Fruit fly (Drosophila melanogaster) whole organism, embryonic: Measurements from ENCODE around the gene ninaC.

Experiments used
- CG10267 ChIP-seq: fragments of 200-800 bp; sonication (Bioruptor generic); optimal IDR thresholded peaks from 2 replicates; lab custom pipeline; 2018; ENCODE audit warnings: missing biosample characterization, mild to moderate bottlenecking, missing genetic modification characterization, moderate library complexity
- CG11247 ChIP-seq: fragments of 200-800 bp; sonication (Bioruptor generic); IDR thresholded peaks from 2 replicates; pipeline ENCODE4 v1.3.6; 2022; ENCODE audit warnings: missing biosample characterization, missing genetic modification characterization
- CG12391 ChIP-seq: fragments of 200-800 bp; sonication (Bioruptor generic); optimal IDR thresholded peaks from 3 replicates; lab custom pipeline; 2018; ENCODE audit warnings: missing biosample characterization, mild to moderate bottlenecking, missing genetic modification characterization, moderate library complexity
- CG14014 ChIP-seq: fragments of 200-800 bp; sonication (Bioruptor generic); IDR thresholded peaks from 2 replicates; pipeline ENCODE4 v1.3.6; 2022; ENCODE audit warnings: missing biosample characterization, missing genetic modification characterization
- CG15269 ChIP-seq: fragments of 200-800 bp; sonication (Bioruptor generic); optimal IDR thresholded peaks from 2 replicates; lab custom pipeline; 2018; ENCODE audit warnings: missing biosample characterization, mild to moderate bottlenecking, missing genetic modification characterization, moderate library complexity
- CG17328 ChIP-seq: fragments of 200-800 bp; sonication (Bioruptor generic); IDR thresholded peaks from 2 replicates; pipeline ENCODE4 v1.3.6; 2022; ENCODE audit warnings: missing biosample characterization, missing genetic modification characterization
- CG1832 ChIP-seq: fragments of 200-800 bp; sonication (Bioruptor generic); optimal IDR thresholded peaks from 2 replicates; lab custom pipeline; 2017; ENCODE audit warnings: missing biosample characterization, mild to moderate bottlenecking, missing genetic modification characterization, inconsistent platforms
- CG2202 ChIP-seq: fragments of 200-800 bp; sonication (Bioruptor generic); optimal IDR thresholded peaks from 2 replicates; lab custom pipeline; 2018; ENCODE audit warnings: missing biosample characterization, mild to moderate bottlenecking, missing genetic modification characterization
- CG2678 ChIP-seq: fragments of 200-800 bp; sonication (Bioruptor generic); optimal IDR thresholded peaks from 3 replicates; lab custom pipeline; 2019; ENCODE audit warnings: missing biosample characterization, mild to moderate bottlenecking, missing genetic modification characterization, moderate library complexity
- CG31365 ChIP-seq: fragments of 200-800 bp; sonication (Bioruptor generic); optimal IDR thresholded peaks from 2 replicates; lab custom pipeline; 2018; ENCODE audit warnings: missing biosample characterization, mild to moderate bottlenecking, missing genetic modification characterization
- CG32532 ChIP-seq: fragments of 200-800 bp; sonication (Bioruptor generic); IDR thresholded peaks from 2 replicates; pipeline ENCODE4 v1.3.6; 2022; ENCODE audit warnings: missing biosample characterization, missing genetic modification characterization
- CG4424 ChIP-seq: fragments of 200-800 bp; sonication (Bioruptor generic); optimal IDR thresholded peaks from 3 replicates; lab custom pipeline; 2016; ENCODE audit warnings: missing biosample characterization, missing genetic modification characterization
- CG4730 ChIP-seq: fragments of 200-800 bp; sonication (Bioruptor generic); IDR thresholded peaks from 2 replicates; pipeline ENCODE4 v1.3.6; 2022; ENCODE audit warnings: missing biosample characterization, missing genetic modification characterization
- CG5953 ChIP-seq: fragments of 200-800 bp; sonication (Bioruptor generic); IDR thresholded peaks from 2 replicates; pipeline ENCODE4 v1.3.6; 2022; ENCODE audit warnings: missing biosample characterization, missing genetic modification characterization
- CG7357 ChIP-seq: fragments of 200-800 bp; sonication (Bioruptor generic); IDR thresholded peaks from 3 replicates; pipeline ENCODE4 v1.3.6; 2022; ENCODE audit warnings: missing biosample characterization, missing genetic modification characterization
- CG7745 ChIP-seq: fragments of 200-800 bp; sonication (Bioruptor generic); optimal IDR thresholded peaks from 2 replicates; lab custom pipeline; 2018; ENCODE audit warnings: missing biosample characterization, mild to moderate bottlenecking, missing genetic modification characterization, moderate library complexity
- CG8290 ChIP-seq, 3 experiments: fragments of 200-800 bp; sonication (Bioruptor generic); optimal IDR thresholded peaks; 2 replicates each; lab custom pipeline; 2016 to 2019; ENCODE audit warnings: missing biosample characterization in 3 of 3, missing genetic modification characterization in 3 of 3, mild to moderate bottlenecking in 2 of 3, moderate library complexity in 1 of 3
- CG9932 ChIP-seq: fragments of 200-800 bp; sonication (Bioruptor generic); IDR thresholded peaks from 2 replicates; pipeline ENCODE4 v1.3.6; 2022; ENCODE audit warnings: missing biosample characterization, missing genetic modification characterization
- D19A ChIP-seq: fragments of 200-800 bp; optimal IDR thresholded peaks from 3 replicates; lab custom pipeline; 2019; ENCODE audit warnings: missing biosample characterization, mild to moderate bottlenecking, missing genetic modification characterization, moderate library complexity
- Dek ChIP-seq: fragments of 200-800 bp; sonication (Bioruptor generic); optimal IDR thresholded peaks from 3 replicates; lab custom pipeline; 2019; ENCODE audit warnings: missing biosample characterization, mild to moderate bottlenecking, missing genetic modification characterization, moderate library complexity
- Doc3 ChIP-seq: fragments of 200-800 bp; sonication (Bioruptor generic); IDR thresholded peaks from 3 replicates; pipeline ENCODE4 v1.3.6; 2022; ENCODE audit warnings: missing biosample characterization, missing genetic modification characterization; ENCODE audit not compliant: partially characterized antibody
- Drgx ChIP-seq: fragments of 200-800 bp; sonication (Bioruptor generic); IDR thresholded peaks from 2 replicates; pipeline ENCODE4 v1.3.6; 2022; ENCODE audit warnings: missing biosample characterization, missing genetic modification characterization
- Fer2 ChIP-seq: fragments of 200-800 bp; sonication (Bioruptor generic); optimal IDR thresholded peaks from 2 replicates; lab custom pipeline; 2018; ENCODE audit warnings: missing biosample characterization, mild to moderate bottlenecking, missing genetic modification characterization, moderate library complexity
- Hmx ChIP-seq: fragments of 200-800 bp; sonication (Bioruptor generic); optimal IDR thresholded peaks from 2 replicates; lab custom pipeline; 2016; ENCODE audit warnings: missing biosample characterization, missing genetic modification characterization
- Jarid2 ChIP-seq: fragments of 200-800 bp; sonication (Bioruptor generic); optimal IDR thresholded peaks from 3 replicates; lab custom pipeline; 2017; ENCODE audit warnings: mild to moderate bottlenecking, missing biosample characterization, missing genetic modification reagents, missing genetic modification characterization
- MBD-R2 ChIP-seq: fragments of 200-800 bp; sonication (Bioruptor generic); IDR thresholded peaks from 2 replicates; pipeline ENCODE4 v1.3.6; 2022; ENCODE audit warnings: missing biosample characterization, missing genetic modification characterization
- MTF-1 ChIP-seq: fragments of 200-800 bp; sonication (Bioruptor generic); optimal IDR thresholded peaks from 2 replicates; lab custom pipeline; 2018; ENCODE audit warnings: missing biosample characterization, mild to moderate bottlenecking, missing genetic modification characterization, borderline replicate concordance
- Poxn ChIP-seq: fragments of 200-800 bp; sonication (Bioruptor generic); IDR thresholded peaks from 2 replicates; pipeline ENCODE4 v1.3.6; 2022; ENCODE audit warnings: missing biosample characterization, missing genetic modification characterization
- Ptx1 ChIP-seq: fragments of 200-800 bp; sonication (Bioruptor generic); IDR thresholded peaks from 2 replicates; pipeline ENCODE4 v1.3.6; 2022; ENCODE audit warnings: missing biosample characterization, missing genetic modification characterization
- Side ChIP-seq: fragments of 200-800 bp; sonication (Bioruptor generic); optimal IDR thresholded peaks from 2 replicates; lab custom pipeline; 2016; ENCODE audit warnings: missing biosample characterization, missing genetic modification characterization
- Sox102F ChIP-seq: fragments of 200-800 bp; sonication (Bioruptor generic); optimal IDR thresholded peaks from 2 replicates; lab custom pipeline; 2018; ENCODE audit warnings: missing biosample characterization, mild to moderate bottlenecking, missing genetic modification characterization, moderate library complexity
- bigmax ChIP-seq: fragments of 200-800 bp; sonication (Bioruptor generic); optimal IDR thresholded peaks from 2 replicates; lab custom pipeline; 2018; ENCODE audit warnings: missing biosample characterization, mild to moderate bottlenecking, missing genetic modification characterization
- fd102C ChIP-seq: fragments of 200-800 bp; sonication (Bioruptor generic); optimal IDR thresholded peaks from 2 replicates; lab custom pipeline; 2018; ENCODE audit warnings: missing biosample characterization, mild to moderate bottlenecking, missing genetic modification characterization, moderate library complexity
- fu2 ChIP-seq: fragments of 200-800 bp; sonication (Bioruptor generic); optimal IDR thresholded peaks from 2 replicates; lab custom pipeline; 2016; ENCODE audit warnings: missing biosample characterization, missing genetic modification characterization
- mirr ChIP-seq: fragments of 200-800 bp; sonication (Bioruptor generic); optimal IDR thresholded peaks from 3 replicates; lab custom pipeline; 2018; ENCODE audit warnings: missing biosample characterization, mild to moderate bottlenecking, missing genetic modification characterization
- nom ChIP-seq: fragments of 200-800 bp; sonication (Bioruptor generic); optimal IDR thresholded peaks from 2 replicates; lab custom pipeline; 2017; ENCODE audit warnings: missing biosample characterization, missing genetic modification characterization, mild to moderate bottlenecking, moderate library complexity, missing genetic modification reagents
- pros ChIP-seq: fragments of 200-800 bp; sonication (Bioruptor generic); optimal IDR thresholded peaks from 3 replicates; lab custom pipeline; 2019; ENCODE audit warnings: missing biosample characterization, mild to moderate bottlenecking, missing genetic modification characterization, moderate library complexity
- repo ChIP-seq: fragments of 200-800 bp; sonication (Bioruptor generic); optimal IDR thresholded peaks from 2 replicates; lab custom pipeline; 2016; ENCODE audit warnings: missing biosample characterization, missing genetic modification characterization
- scrt ChIP-seq: fragments of 200-800 bp; sonication (Bioruptor generic); optimal IDR thresholded peaks from 2 replicates; lab custom pipeline; 2018; ENCODE audit warnings: missing biosample characterization, mild to moderate bottlenecking, missing genetic modification characterization, moderate library complexity
- sd ChIP-seq: fragments of 200-800 bp; sonication (Bioruptor generic); optimal IDR thresholded peaks from 3 replicates; lab custom pipeline; 2018; ENCODE audit warnings: missing biosample characterization, mild to moderate bottlenecking, missing genetic modification characterization, moderate library complexity
- sr ChIP-seq: fragments of 200-800 bp; sonication (Bioruptor generic); IDR thresholded peaks from 3 replicates; pipeline ENCODE4 v1.3.6; 2022; ENCODE audit warnings: missing biosample characterization, missing genetic modification characterization
- ssp ChIP-seq: fragments of 200-800 bp; sonication (Bioruptor generic); IDR thresholded peaks from 2 replicates; pipeline ENCODE4 v1.3.6; 2022; ENCODE audit warnings: missing biosample characterization, missing genetic modification characterization
- stwl ChIP-seq: fragments of 200-800 bp; sonication (Bioruptor generic); optimal IDR thresholded peaks from 3 replicates; lab custom pipeline; 2018; ENCODE audit warnings: missing biosample characterization, mild to moderate bottlenecking, missing genetic modification characterization, moderate library complexity
- tio ChIP-seq: fragments of 200-800 bp; sonication (Bioruptor generic); optimal IDR thresholded peaks from 2 replicates; lab custom pipeline; 2017; ENCODE audit warnings: missing biosample characterization, missing genetic modification characterization, inconsistent platforms
- tna ChIP-seq: fragments of 200-800 bp; sonication (Bioruptor generic); IDR thresholded peaks from 2 replicates; pipeline ENCODE4 v1.3.6; 2022; ENCODE audit warnings: missing biosample characterization, missing genetic modification characterization; ENCODE audit not compliant: partially characterized antibody
- zfh1 ChIP-seq: fragments of 200-800 bp; sonication (Bioruptor generic); IDR thresholded peaks from 3 replicates; pipeline ENCODE4 v1.3.6; 2022; ENCODE audit warnings: missing biosample characterization, missing genetic modification characterization

The ninaC gene

DNA sequence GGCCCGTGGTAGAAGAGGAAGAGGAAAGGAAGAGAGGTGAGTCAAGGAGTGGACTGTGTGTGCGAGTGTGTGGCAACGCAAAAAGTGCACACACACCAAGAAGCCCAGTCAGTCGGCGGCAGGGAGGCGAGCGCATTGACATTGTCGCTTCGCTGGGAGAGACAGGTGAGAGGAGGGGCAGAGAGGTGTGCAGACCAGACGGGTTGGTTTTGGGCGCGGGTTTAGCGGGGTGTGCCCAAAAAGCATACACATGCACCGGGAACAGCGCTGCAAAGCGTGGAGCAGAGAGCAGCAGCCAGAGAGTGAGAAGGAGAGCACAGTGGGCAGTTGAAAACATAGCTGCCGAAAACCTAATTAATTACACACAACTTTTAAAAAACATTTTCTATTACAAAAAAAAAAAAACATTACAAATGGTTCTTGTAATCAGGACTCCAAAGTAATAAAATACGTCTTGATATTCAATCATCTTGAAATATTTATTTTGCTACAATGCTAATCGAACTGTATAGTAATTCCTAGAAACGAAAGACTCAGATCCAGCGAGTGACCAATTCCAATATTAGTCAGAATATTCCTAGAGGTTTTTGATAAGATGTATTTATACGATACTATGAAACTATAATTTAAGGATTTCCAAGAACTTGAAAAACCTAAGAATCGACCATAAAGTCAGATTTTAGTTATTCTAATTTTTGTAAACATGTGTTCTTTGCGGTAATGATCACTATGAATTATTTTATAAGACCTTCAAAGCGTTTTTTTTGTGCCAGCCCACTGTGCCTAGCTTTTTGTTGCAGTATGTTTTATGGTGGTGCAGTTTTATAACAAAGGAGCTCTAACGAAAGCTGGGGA, 45.2 kb downstream of the ninaC start (continued):
- no peak for TF ChIP-seq CG11247
- TF ChIP-seq nom (GFP tag; lab: Kevin White, UChicago) = peak; percentile 40
- peak; percentile 2 for TF ChIP-seq CG12391 (tag; lab: Kevin White, UChicago)
- TF ChIP-seq CG2678 = peak; percentile 7
- TF ChIP-seq ssp (GFP tag; lab: Robert Waterston, UW) = 0 out of 2 replicates have a peak, but pooled peaks have one; percentile 6
- no peak for TF ChIP-seq MTF-1 (GFP tag; lab: Kevin White, UChicago)
- no peak for TF ChIP-seq scrt (GFP tag; lab: Kevin White, UChicago)
- TF ChIP-seq CG17328 (GFP tag; lab: Robert Waterston, UW) = no peak
- 0 out of 3 replicates have a peak, but pooled peaks have one; percentile 21 for TF ChIP-seq sr
- TF ChIP-seq CG32532 = no peak
- no peak for TF ChIP-seq CG5953 (GFP tag; lab: Robert Waterston, UW)
- TF ChIP-seq Sox102F (GFP tag; lab: Kevin White, UChicago) = peak; percentile 14
- no peak for TF ChIP-seq repo (GFP tag; lab: Kevin White, UChicago)
- TF ChIP-seq CG4424 (GFP tag; lab: Kevin White, UChicago) = peak; percentile 26

DNA sequence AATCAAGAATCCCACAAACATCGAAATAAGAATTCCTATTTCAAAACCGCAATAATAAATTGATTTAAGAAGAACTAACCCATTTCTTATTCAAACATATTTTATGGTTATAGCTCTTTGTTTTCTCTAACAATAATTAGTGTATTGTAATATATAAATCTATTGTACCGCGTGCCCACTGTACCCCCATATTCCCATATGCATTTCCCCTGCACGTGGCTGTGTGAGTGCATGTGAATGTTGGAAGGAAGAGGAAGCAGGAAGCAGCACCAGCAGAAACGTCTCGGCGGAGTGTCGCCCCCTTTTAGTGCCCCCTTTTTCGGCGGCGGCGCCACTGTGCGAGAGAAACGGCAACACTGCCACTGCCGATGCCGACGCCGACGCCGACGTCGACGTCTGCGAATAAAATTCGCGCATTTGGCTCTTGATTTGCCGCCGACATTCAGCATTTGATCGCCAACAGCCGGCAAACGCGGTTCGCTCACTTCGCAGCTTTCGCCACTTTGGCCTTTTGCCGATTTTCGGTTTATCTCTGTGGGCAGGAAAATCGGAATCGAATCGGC, 45.9 kb downstream of the ninaC start:
- no peak for TF ChIP-seq Jarid2
- TF ChIP-seq CG11247 = no peak
- 0 out of 2 replicates have a peak, but pooled peaks have one; percentile 28 for TF ChIP-seq CG14014 (GFP tag; lab: Robert Waterston, UW)
- peak; percentile 72 for TF ChIP-seq CG9932 (GFP tag; lab: Robert Waterston, UW)
- TF ChIP-seq Drgx (GFP tag; lab: Robert Waterston, UW) = peak; percentile 81
- no peak for TF ChIP-seq bigmax
- no peak for TF ChIP-seq CG15269 (tag; lab: Kevin White, UChicago)
- TF ChIP-seq fd102C (GFP tag; lab: Kevin White, UChicago) = no peak
- TF ChIP-seq Fer2 = no peak
- TF ChIP-seq pros (GFP tag; lab: Kevin White, UChicago) = no peak
- no peak for TF ChIP-seq CG7357 (GFP tag; lab: Robert Waterston, UW)
- TF ChIP-seq Doc3 = no peak
- TF ChIP-seq D19A (tag; lab: Kevin White, UChicago) = no peak
- peak; percentile 5 for TF ChIP-seq CG2202 (tag; lab: Kevin White, UChicago)
- peak; percentile 38; the same call in 1 of the 2 replicates for TF ChIP-seq MBD-R2
- peak; percentile 16; the same call in 1 of the 2 replicates for TF ChIP-seq CG4730
- peak; percentile 23 for TF ChIP-seq fu2 (GFP tag; lab: Kevin White, UChicago)
- no peak for TF ChIP-seq mirr
- no peak for TF ChIP-seq CG7745 (tag; lab: Kevin White, UChicago)
- no peak for TF ChIP-seq tio
- no peak for TF ChIP-seq CG8290 (GFP tag; optimal IDR thresholded peaks at IDR 0.05; lab: Kevin White, UChicago)
- TF ChIP-seq CG8290 (tag; optimal IDR thresholded peaks at IDR 0.05; lab: Kevin White, UChicago) = peak in 1 of 2 experiments; percentile 62
- no peak for TF ChIP-seq Hmx (GFP tag; lab: Kevin White, UChicago)
- peak; percentile 61; the same call in 1 of the 3 replicates for TF ChIP-seq zfh1 (GFP tag; lab: Robert Waterston, UW)
- TF ChIP-seq sd (tag; lab: Kevin White, UChicago) = no peak
- no peak for TF ChIP-seq Poxn (GFP tag; lab: Robert Waterston, UW)
- peak; percentile 49 for TF ChIP-seq CG1832 (GFP tag; lab: Kevin White, UChicago)
- peak; percentile 4 for TF ChIP-seq Side
- TF ChIP-seq stwl (tag; lab: Kevin White, UChicago) = peak; percentile 32
- peak; percentile 36; the same call in 1 of the 2 replicates for TF ChIP-seq Ptx1 (GFP tag; lab: Robert Waterston, UW)
- TF ChIP-seq CG31365 (tag; lab: Kevin White, UChicago) = no peak
- TF ChIP-seq CG10267 = no peak
- TF ChIP-seq Dek = peak; percentile 2
- no peak for TF ChIP-seq tna (GFP tag; lab: Robert Waterston, UW)
